Worm (Caenorhabditis elegans) whole organism, L2 larva: Measurements from ENCODE around the gene nhl-3.

ENCODE experiments used
- R02D3.7 ChIP-seq: fragments of 150-350 bp; optimal IDR thresholded peaks from 2 replicates; lab custom pipeline; 2014; ENCODE audit warnings: missing biosample characterization, missing genetic modification characterization
- ZK546.5 ChIP-seq: sonication (generic microtip); optimal IDR thresholded peaks from 2 replicates; lab custom pipeline; 2017; ENCODE audit warnings: missing biosample characterization, missing genetic modification characterization
- lin-13 ChIP-seq: fragments of 150-350 bp; optimal IDR thresholded peaks from 2 replicates; lab custom pipeline; 2014; ENCODE audit warnings: missing biosample characterization, missing genetic modification reagents, missing genetic modification characterization
- unc-39 ChIP-seq: fragments of 150-350 bp; optimal IDR thresholded peaks from 2 replicates; lab custom pipeline; 2014; ENCODE audit warnings: missing biosample characterization, missing genetic modification characterization
- unc-62 ChIP-seq: fragments of 150-350 bp; optimal IDR thresholded peaks from 2 replicates; lab custom pipeline; 2014; ENCODE audit warnings: missing biosample characterization, missing genetic modification reagents, missing genetic modification characterization
- ztf-4 ChIP-seq: fragments of 150-350 bp; optimal IDR thresholded peaks from 2 replicates; lab custom pipeline; 2014; ENCODE audit warnings: missing biosample characterization, missing genetic modification characterization

- TF ChIP-seq unc-39 (tag; lab: Kevin White, UChicago) (no peak), ZK546.5 (tag; lab: Kevin White, UChicago) (no peak), unc-62 (no peak), ztf-4 (no peak), lin-13 (GFP tag; lab: Kevin White, UChicago) (no peak), R02D3.7 (tag; lab: Kevin White, UChicago) (no peak)
These were observed 52.4 kb downstream of the nhl-3 start for ce11 chrII:549501-549900.
